Worm (Caenorhabditis elegans) whole organism, L4 larva: ENCODE data around the gene K11G12.6.
A peak's percentile ranks its signal among the peaks of the same experiment; 100 is the strongest.

Experiments
- F10B5.3 ChIP-seq: sonication (generic microtip); optimal IDR thresholded peaks from 2 replicates; lab custom pipeline; 2016; ENCODE audit warnings: mild to moderate bottlenecking, missing genetic modification characterization, missing compliant biosample characterization
- F26F4.8 ChIP-seq: fragments of 200-800 bp; sonication (Bioruptor generic); conservative IDR thresholded peaks from 2 replicates; pipeline ENCODE4 v1.3.6; 2022; ENCODE audit warnings: missing genetic modification characterization, missing compliant biosample characterization
- F37D6.2 ChIP-seq: sonication (generic microtip); optimal IDR thresholded peaks from 2 replicates; lab custom pipeline; 2016; ENCODE audit warnings: mild to moderate bottlenecking, missing genetic modification characterization, missing compliant biosample characterization
- F44E2.7 ChIP-seq: fragments of 200-800 bp; sonication (Bioruptor generic); IDR thresholded peaks from 2 replicates; pipeline ENCODE4 v2.1.2; 2022; ENCODE audit warnings: missing genetic modification characterization, missing compliant biosample characterization
- F49E8.2 ChIP-seq: sonication (generic microtip); optimal IDR thresholded peaks from 2 replicates; lab custom pipeline; 2016; ENCODE audit warnings: missing compliant biosample characterization, mild to moderate bottlenecking, missing genetic modification characterization, borderline replicate concordance
- T26A8.4 ChIP-seq: fragments of 200-800 bp; sonication (Bioruptor generic); IDR thresholded peaks from 2 replicates; pipeline ENCODE4 v1.3.6; 2022; ENCODE audit warnings: missing genetic modification characterization, missing compliant biosample characterization
- Y5F2A.4 ChIP-seq: fragments of 200-800 bp; sonication (Bioruptor generic); optimal IDR thresholded peaks from 2 replicates; lab custom pipeline; 2018; ENCODE audit warnings: mild to moderate bottlenecking, missing genetic modification characterization, missing compliant biosample characterization
- ZK337.2 ChIP-seq: fragments of 200-800 bp; sonication (Bioruptor generic); IDR thresholded peaks from 2 replicates; pipeline ENCODE4 v1.3.6; 2022; ENCODE audit warnings: missing genetic modification reagents, missing genetic modification characterization, missing compliant biosample characterization
- ZK546.5 ChIP-seq, 2 experiments: sonication (generic microtip); optimal IDR thresholded peaks; 2 replicates each; lab custom pipeline; 2017; ENCODE audit warnings: missing biosample characterization in 2 of 2, missing genetic modification characterization in 2 of 2
- aha-1 ChIP-seq: fragments of 150-350 bp; peaks from one replicate; lab custom pipeline; 2014; ENCODE audit warnings: missing biosample characterization, missing genetic modification characterization
- aly-2 ChIP-seq: sonication (generic microtip); optimal IDR thresholded peaks from 2 replicates; lab custom pipeline; 2018; ENCODE audit warnings: missing biosample characterization, missing genetic modification characterization
- ceh-32 ChIP-seq: sonication (generic microtip); optimal IDR thresholded peaks from 2 replicates; lab custom pipeline; 2016; ENCODE audit warnings: mild to moderate bottlenecking, missing genetic modification characterization, missing compliant biosample characterization; ENCODE audit not compliant: poor library complexity
- ceh-82 ChIP-seq: sonication (generic microtip); optimal IDR thresholded peaks from 2 replicates; lab custom pipeline; 2017; ENCODE audit warnings: missing biosample characterization, missing genetic modification characterization
- ces-1 ChIP-seq: fragments of 150-350 bp; sonication (generic microtip); optimal IDR thresholded peaks from 4 replicates; lab custom pipeline; 2014; ENCODE audit warnings: missing biosample characterization, missing genetic modification reagents, missing genetic modification characterization
- ctbp-1 ChIP-seq: fragments of 200-800 bp; sonication (Bioruptor generic); IDR thresholded peaks from 2 replicates; pipeline ENCODE4 v1.3.6; 2022; ENCODE audit warnings: missing genetic modification reagents, missing genetic modification characterization, missing compliant biosample characterization
- daf-16 ChIP-seq, 3 experiments: sonication (generic microtip); optimal IDR thresholded peaks; 2 replicates each; lab custom pipeline; 2016 to 2017; ENCODE audit warnings: missing genetic modification characterization in 3 of 3, missing genetic modification reagents in 3 of 3, mild to moderate bottlenecking in 2 of 3, missing compliant biosample characterization in 2 of 3, missing biosample characterization in 1 of 3, moderate library complexity in 1 of 3
- dmd-6 ChIP-seq: fragments of 200-800 bp; sonication (Bioruptor generic); IDR thresholded peaks from 2 replicates; pipeline ENCODE4 v1.3.6; 2022; ENCODE audit warnings: missing genetic modification reagents, missing genetic modification characterization, missing compliant biosample characterization
- dmd-8 ChIP-seq: fragments of 200-800 bp; sonication (Bioruptor generic); IDR thresholded peaks from 2 replicates; pipeline ENCODE4 v1.3.6; 2022; ENCODE audit warnings: missing genetic modification characterization, missing compliant biosample characterization
- dve-1 ChIP-seq: sonication (generic microtip); optimal IDR thresholded peaks from 2 replicates; lab custom pipeline; 2017; ENCODE audit warnings: antibody characterized with exemption, mild to moderate bottlenecking, missing genetic modification characterization, missing compliant biosample characterization; ENCODE audit not compliant: insufficient read depth
- fkh-10 ChIP-seq: fragments of 150-350 bp; optimal IDR thresholded peaks from 2 replicates; lab custom pipeline; 2014; ENCODE audit warnings: missing biosample characterization, missing genetic modification reagents, missing genetic modification characterization
- fos-1 ChIP-seq: fragments of 150-350 bp; optimal IDR thresholded peaks from 2 replicates; lab custom pipeline; 2014; ENCODE audit warnings: missing biosample characterization, missing genetic modification characterization
- gei-8 ChIP-seq: fragments of 200-800 bp; sonication (Bioruptor generic); optimal IDR thresholded peaks from 2 replicates; lab custom pipeline; 2018; ENCODE audit warnings: mild to moderate bottlenecking, missing genetic modification characterization, missing compliant biosample characterization
- jun-1 ChIP-seq: fragments of 150-350 bp; optimal IDR thresholded peaks from 2 replicates; lab custom pipeline; 2014; ENCODE audit warnings: missing biosample characterization, missing genetic modification reagents, missing genetic modification characterization
- lim-7 ChIP-seq: fragments of 200-800 bp; sonication (Bioruptor generic); IDR thresholded peaks from 2 replicates; pipeline ENCODE4 v1.3.6; 2022; ENCODE audit warnings: missing genetic modification characterization, missing compliant biosample characterization
- lin-13 ChIP-seq: fragments of 150-350 bp; optimal IDR thresholded peaks from 2 replicates; lab custom pipeline; 2014; ENCODE audit warnings: missing biosample characterization, missing genetic modification reagents, missing genetic modification characterization
- lsy-2 ChIP-seq, 2 experiments: fragments of 150-350 bp in 1 of 2; sonication (generic microtip) in 1 of 2; optimal IDR thresholded peaks; 2 replicates each; lab custom pipeline; 2014 to 2017; ENCODE audit warnings: missing biosample characterization in 2 of 2, missing genetic modification characterization in 2 of 2
- madf-5 ChIP-seq, 2 experiments: fragments of 200-800 bp; sonication (Bioruptor generic); IDR thresholded peaks; 2 replicates each; pipeline ENCODE4 v1.3.6; 2022; ENCODE audit warnings: missing compliant biosample characterization in 2 of 2, missing genetic modification characterization in 2 of 2
- madf-9 ChIP-seq: fragments of 200-800 bp; sonication (Bioruptor generic); conservative IDR thresholded peaks from 2 replicates; pipeline ENCODE4 v1.3.6; 2022; ENCODE audit warnings: missing genetic modification reagents, missing genetic modification characterization, missing compliant biosample characterization
- mdl-1 ChIP-seq, 2 experiments: fragments of 150-350 bp in 1 of 2; sonication (generic microtip) in 1 of 2; optimal IDR thresholded peaks; 2 replicates each; lab custom pipeline; 2014 to 2017; ENCODE audit warnings: missing biosample characterization in 2 of 2, missing genetic modification characterization in 2 of 2
- mxl-2 ChIP-seq: fragments of 200-800 bp; sonication (Bioruptor generic); conservative IDR thresholded peaks from 2 replicates; pipeline ENCODE4 v1.3.6; 2022; ENCODE audit warnings: missing genetic modification reagents, missing genetic modification characterization, missing compliant biosample characterization
- mxl-3 ChIP-seq: fragments of 200-800 bp; sonication (Bioruptor generic); optimal IDR thresholded peaks from 2 replicates; lab custom pipeline; 2018; ENCODE audit warnings: mild to moderate bottlenecking, missing genetic modification characterization, missing compliant biosample characterization
- nhr-102 ChIP-seq: sonication (generic microtip); optimal IDR thresholded peaks from 2 replicates; lab custom pipeline; 2016; ENCODE audit warnings: mild to moderate bottlenecking, missing genetic modification characterization, moderate library complexity, missing compliant biosample characterization
- nhr-237 ChIP-seq: sonication (generic microtip); optimal IDR thresholded peaks from 2 replicates; lab custom pipeline; 2017; ENCODE audit warnings: missing biosample characterization, missing genetic modification characterization
- nhr-28 ChIP-seq: fragments of 150-350 bp; optimal IDR thresholded peaks from 2 replicates; lab custom pipeline; 2014; ENCODE audit warnings: missing biosample characterization, missing genetic modification characterization
- nhr-42 ChIP-seq: fragments of 200-800 bp; sonication (Bioruptor generic); IDR thresholded peaks from 2 replicates; pipeline ENCODE4 v1.3.6; 2022; ENCODE audit warnings: missing genetic modification characterization, missing compliant biosample characterization
- nhr-6 ChIP-seq: fragments of 150-350 bp; optimal IDR thresholded peaks from 2 replicates; lab custom pipeline; 2014; ENCODE audit warnings: missing biosample characterization, missing genetic modification characterization
- php-3 ChIP-seq: fragments of 200-800 bp; sonication (Bioruptor generic); IDR thresholded peaks from 2 replicates; pipeline ENCODE4 v1.3.6; 2022; ENCODE audit warnings: missing genetic modification reagents, missing genetic modification characterization, missing compliant biosample characterization
- rbr-2 ChIP-seq: sonication (generic microtip); optimal IDR thresholded peaks from 2 replicates; lab custom pipeline; 2016; ENCODE audit warnings: missing genotype, missing genetic modification characterization, missing compliant biosample characterization
- saeg-2 ChIP-seq: fragments of 200-800 bp; sonication (Bioruptor generic); IDR thresholded peaks from 2 replicates; pipeline ENCODE4 v1.3.6; 2022; ENCODE audit warnings: missing genetic modification reagents, missing genetic modification characterization, missing compliant biosample characterization
- sdz-12 ChIP-seq: fragments of 200-800 bp; sonication (Bioruptor generic); optimal IDR thresholded peaks from 2 replicates; lab custom pipeline; 2018; ENCODE audit warnings: mild to moderate bottlenecking, missing genetic modification characterization, missing compliant biosample characterization
- set-16 ChIP-seq: fragments of 200-800 bp; sonication (Bioruptor generic); IDR thresholded peaks from 2 replicates; pipeline ENCODE4 v1.3.6; 2022; ENCODE audit warnings: missing genetic modification reagents, missing genetic modification characterization, missing compliant biosample characterization
- tag-97 ChIP-seq: fragments of 200-800 bp; sonication (Bioruptor generic); IDR thresholded peaks from 2 replicates; pipeline ENCODE4 v1.3.6; 2022; ENCODE audit warnings: missing genetic modification characterization, missing compliant biosample characterization
- tra-1 ChIP-seq: fragments of 200-800 bp; sonication (Bioruptor generic); IDR thresholded peaks from 2 replicates; pipeline ENCODE4 v1.3.6; 2022; ENCODE audit warnings: missing genetic modification reagents, missing genetic modification characterization, missing compliant biosample characterization
- unc-39 ChIP-seq: sonication (generic microtip); optimal IDR thresholded peaks from 2 replicates; lab custom pipeline; 2017; ENCODE audit warnings: missing biosample characterization, missing genetic modification characterization
- vab-7 ChIP-seq: fragments of 200-800 bp; sonication (Bioruptor generic); IDR thresholded peaks from 2 replicates; pipeline ENCODE4 v1.3.6; 2022; ENCODE audit warnings: missing genetic modification reagents, missing genetic modification characterization, missing compliant biosample characterization
- zfp-3 ChIP-seq: fragments of 200-800 bp; sonication (Bioruptor generic); conservative IDR thresholded peaks from 2 replicates; pipeline ENCODE4 v1.3.6; 2022; ENCODE audit warnings: missing genetic modification reagents, missing genetic modification characterization, missing compliant biosample characterization
- zip-11 ChIP-seq: fragments of 200-800 bp; sonication (Bioruptor generic); IDR thresholded peaks from 2 replicates; pipeline ENCODE4 v1.3.6; 2022; ENCODE audit warnings: missing genetic modification characterization, missing compliant biosample characterization
- zip-2 ChIP-seq: fragments of 150-350 bp; optimal IDR thresholded peaks from 2 replicates; lab custom pipeline; 2014; ENCODE audit warnings: missing biosample characterization, missing genetic modification characterization
- ztf-11 ChIP-seq: fragments of 150-350 bp; optimal IDR thresholded peaks from 2 replicates; lab custom pipeline; 2014; ENCODE audit warnings: missing biosample characterization, missing genetic modification characterization

K11G12.6 gene

ce11 chrX:6745515-6745914, 16.1 kb upstream of the K11G12.6 start (continued):
- TF ChIP-seq dmd-6 (GFP tag; lab: Robert Waterston, UW), result 0 out of 2 replicates have a peak, but pooled peaks have one; percentile 11
- TF ChIP-seq daf-16 (GFP tag; optimal IDR thresholded peaks at IDR 0.05; lab: Kevin White, UChicago), result peak in 1 of 2 experiments; percentile 50
- TF ChIP-seq daf-16 (tag; optimal IDR thresholded peaks at IDR 0.05; lab: Kevin White, UChicago), result no peak
- peak in 1 of 2 experiments; percentile 93 for TF ChIP-seq mdl-1 (tag; optimal IDR thresholded peaks at IDR 0.05; lab: Kevin White, UChicago)
- no peak for TF ChIP-seq nhr-102 (tag; lab: Kevin White, UChicago)
- TF ChIP-seq ceh-82 (tag; lab: Kevin White, UChicago), result no peak
- TF ChIP-seq gei-8 (GFP tag; lab: Kevin White, UChicago), result no peak
- TF ChIP-seq nhr-6 (tag; lab: Kevin White, UChicago), result no peak
- no peak for TF ChIP-seq fos-1 (tag; lab: Kevin White, UChicago)
- no peak for TF ChIP-seq dve-1 (tag; lab: Kevin White, UChicago)
- no peak for TF ChIP-seq ZK546.5 (tag; optimal IDR thresholded peaks at IDR 0.05; lab: Kevin White, UChicago)
- no peak for TF ChIP-seq zfp-3 (GFP tag; lab: Robert Waterston, UW)
- no peak for TF ChIP-seq zip-2 (tag; lab: Kevin White, UChicago)
- peak; percentile 0 for TF ChIP-seq nhr-28 (tag; lab: Kevin White, UChicago)
- TF ChIP-seq nhr-237 (tag; lab: Kevin White, UChicago), result no peak
- TF ChIP-seq saeg-2 (GFP tag; lab: Robert Waterston, UW), result no peak

DNA sequence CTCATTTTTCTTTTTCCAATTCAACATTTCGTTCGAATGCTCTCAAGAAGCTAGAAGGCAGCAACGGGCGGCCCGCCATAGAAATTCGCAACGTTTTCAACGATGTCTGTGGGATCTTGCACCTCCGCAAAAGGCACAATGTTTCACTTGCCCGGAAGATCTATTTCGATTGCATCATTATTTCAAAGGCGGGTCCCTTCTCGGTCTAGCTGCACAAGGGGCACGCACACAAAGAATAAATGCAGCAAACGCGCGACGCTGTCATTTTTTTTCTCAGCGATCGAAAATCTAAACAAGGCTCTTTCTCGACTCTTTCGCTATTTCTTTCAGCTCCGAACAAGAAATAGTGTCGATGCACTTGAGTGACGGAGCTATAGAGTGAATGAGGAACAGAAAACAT, 15.5 kb upstream of the K11G12.6 start:
- TF ChIP-seq aha-1 (tag; lab: Kevin White, UChicago) (peak; percentile 84), rbr-2 (peak; percentile 42), unc-39 (tag; lab: Kevin White, UChicago) (peak; percentile 10), vab-7 (peak; percentile 18; the same call in 1 of the 2 replicates), ZK337.2 (GFP tag; lab: Robert Waterston, UW) (no peak), F37D6.2 (peak; percentile 3), fkh-10 (GFP tag; lab: Kevin White, UChicago) (peak; percentile 79), set-16 (peak; percentile 5; the same call in 1 of the 2 replicates), T26A8.4 (GFP tag; lab: Robert Waterston, UW) (no peak)
- TF ChIP-seq, all 104 proteins: peak for 7

DNA sequence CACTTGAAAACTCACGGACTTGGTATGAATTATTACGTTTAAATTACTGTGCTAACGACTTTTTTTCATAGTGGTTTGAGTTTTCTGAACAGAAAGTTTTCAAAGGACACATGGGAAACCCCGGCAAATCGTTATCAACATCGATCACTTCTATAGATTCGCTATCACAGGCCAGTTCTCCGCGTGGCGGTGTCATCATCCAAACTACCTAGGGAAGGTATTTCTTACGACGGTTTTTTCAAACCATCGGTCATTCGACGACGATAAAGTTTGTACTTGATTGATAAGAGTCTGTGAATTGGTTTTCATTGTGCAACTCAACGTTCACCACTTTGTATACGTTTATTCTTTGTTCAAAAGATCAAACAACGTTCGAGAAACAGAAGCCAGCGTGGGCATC, 15.1 kb upstream of the K11G12.6 start:
- TF ChIP-seq nhr-42 (GFP tag; lab: Robert Waterston, UW) (no peak), sdz-12 (GFP tag; lab: Kevin White, UChicago) (no peak), ztf-11 (tag; lab: Kevin White, UChicago) (no peak), madf-9 (GFP tag; lab: Robert Waterston, UW) (no peak), php-3 (GFP tag; lab: Robert Waterston, UW) (peak; percentile 74), nhr-102 (tag; lab: Kevin White, UChicago) (no peak), rbr-2 (no peak), tag-97 (GFP tag; lab: Robert Waterston, UW) (no peak), mxl-2 (GFP tag; lab: Robert Waterston, UW) (peak; percentile 59; the same call in 1 of the 2 replicates), ces-1 (GFP tag; lab: Kevin White, UChicago) (no peak), jun-1 (no peak), F44E2.7 (GFP tag; lab: Robert Waterston, UW) (no peak), F26F4.8 (GFP tag; lab: Robert Waterston, UW) (no peak), madf-5 (GFP tag; IDR thresholded peaks at IDR 0.05; lab: Robert Waterston, UW) (no peak), F49E8.2 (no peak), lim-7 (GFP tag; lab: Robert Waterston, UW) (no peak), dmd-8 (no peak), ceh-32 (no peak), Y5F2A.4 (GFP tag; lab: Kevin White, UChicago) (no peak), lsy-2 (tag; optimal IDR thresholded peaks at IDR 0.05; lab: Kevin White, UChicago) (peak in 1 of 2 experiments; percentile 3), aly-2 (tag; lab: Kevin White, UChicago) (no peak), mxl-3 (GFP tag; lab: Kevin White, UChicago) (peak; percentile 88), zip-11 (GFP tag; lab: Robert Waterston, UW) (no peak), tra-1 (GFP tag; lab: Robert Waterston, UW) (no peak), lin-13 (GFP tag; lab: Kevin White, UChicago) (no peak), ctbp-1 (GFP tag; lab: Robert Waterston, UW) (no peak), F10B5.3 (tag; lab: Kevin White, UChicago) (no peak), dve-1 (tag; lab: Kevin White, UChicago) (peak; percentile 86)
